Worm (Caenorhabditis elegans) whole organism, L1 larva: ENCODE results near the gene F16B3.2.

Source experiments
- C04F5.9 ChIP-seq: sonication (generic microtip); optimal IDR thresholded peaks from 2 replicates; lab custom pipeline; 2016; ENCODE audit warnings: missing genetic modification characterization, missing compliant biosample characterization
- blmp-1 ChIP-seq: fragments of 150-350 bp; optimal IDR thresholded peaks from 2 replicates; lab custom pipeline; 2014; ENCODE audit warnings: missing biosample characterization, missing genetic modification characterization
- ceh-63 ChIP-seq: fragments of 200-800 bp; sonication (Bioruptor generic); optimal IDR thresholded peaks from 2 replicates; lab custom pipeline; 2018; ENCODE audit warnings: mild to moderate bottlenecking, missing genetic modification characterization, missing compliant biosample characterization
- ceh-8 ChIP-seq: fragments of 200-800 bp; sonication (Bioruptor generic); optimal IDR thresholded peaks from 2 replicates; lab custom pipeline; 2018; ENCODE audit warnings: mild to moderate bottlenecking, missing genetic modification characterization, moderate library complexity, missing compliant biosample characterization
- ceh-88 ChIP-seq: fragments of 200-800 bp; sonication (Bioruptor generic); IDR thresholded peaks from 2 replicates; pipeline ENCODE4 v1.3.6; 2022; ENCODE audit warnings: missing genetic modification characterization, missing compliant biosample characterization
- dsc-1 ChIP-seq: sonication (generic microtip); optimal IDR thresholded peaks from 2 replicates; lab custom pipeline; 2016; ENCODE audit warnings: mild to moderate bottlenecking, missing genetic modification characterization, missing compliant biosample characterization
- efl-1 ChIP-seq, 4 experiments: fragments of 150-350 bp; optimal IDR thresholded peaks in 3 of 4; peaks in 1 of 4; 1 replicate in 1 of 4; 2 replicates in 3 of 4; lab custom pipeline; 2014; ENCODE audit warnings: missing biosample characterization in 2 of 4, missing genetic modification characterization in 2 of 4, missing genetic modification reagents in 2 of 4
- efl-3 ChIP-seq: fragments of 200-800 bp; sonication (Bioruptor generic); optimal IDR thresholded peaks from 2 replicates; lab custom pipeline; 2018; ENCODE audit warnings: mild to moderate bottlenecking, missing genetic modification characterization, missing compliant biosample characterization
- egl-13 ChIP-seq: sonication (generic microtip); optimal IDR thresholded peaks from 2 replicates; lab custom pipeline; 2016; ENCODE audit warnings: missing genotype, missing genetic modification reagents, missing genetic modification characterization, missing compliant biosample characterization
- elt-2 ChIP-seq: sonication (generic microtip); optimal IDR thresholded peaks from 2 replicates; lab custom pipeline; 2016; ENCODE audit warnings: missing genetic modification characterization, mild to moderate bottlenecking, inconsistent platforms, missing compliant biosample characterization, missing genetic modification reagents
- elt-3 ChIP-seq, 6 experiments: fragments of 150-350 bp in 1 of 6; sonication (generic microtip); optimal IDR thresholded peaks; 2 replicates each; lab custom pipeline; 2017 to 2018; ENCODE audit warnings: missing biosample characterization in 6 of 6, missing genetic modification characterization in 6 of 6, inconsistent platforms in 1 of 6
- fkh-4 ChIP-seq: sonication (generic microtip); optimal IDR thresholded peaks from 2 replicates; lab custom pipeline; 2016; ENCODE audit warnings: missing compliant biosample characterization, missing genetic modification characterization, borderline replicate concordance
- fos-1 ChIP-seq: fragments of 150-350 bp; optimal IDR thresholded peaks from 2 replicates; lab custom pipeline; 2014; ENCODE audit warnings: missing biosample characterization, missing genetic modification characterization
- grh-1 ChIP-seq: fragments of 200-800 bp; sonication (Bioruptor generic); IDR thresholded peaks from 2 replicates; pipeline ENCODE4 v1.3.6; 2022; ENCODE audit warnings: missing genetic modification reagents, missing genetic modification characterization, missing compliant biosample characterization
- hlh-17 ChIP-seq: fragments of 200-800 bp; sonication (Bioruptor generic); optimal IDR thresholded peaks from 2 replicates; lab custom pipeline; 2018; ENCODE audit warnings: missing genetic modification characterization, mild to moderate bottlenecking, missing compliant biosample characterization, moderate library complexity, borderline replicate concordance
- hpl-2 ChIP-seq: fragments of 150-350 bp; optimal IDR thresholded peaks from 2 replicates; lab custom pipeline; 2014; ENCODE audit warnings: missing biosample characterization, missing genetic modification reagents, missing genetic modification characterization
- irx-1 ChIP-seq: sonication (generic microtip); optimal IDR thresholded peaks from 2 replicates; lab custom pipeline; 2016; ENCODE audit warnings: missing genetic modification characterization, missing compliant biosample characterization
- isw-1 ChIP-seq: fragments of 200-800 bp; sonication (Bioruptor generic); IDR thresholded peaks from 2 replicates; pipeline ENCODE4 v1.3.6; 2022; ENCODE audit warnings: missing genetic modification characterization, missing compliant biosample characterization
- jun-1 ChIP-seq: fragments of 150-350 bp; optimal IDR thresholded peaks from 2 replicates; lab custom pipeline; 2014; ENCODE audit warnings: missing biosample characterization, missing genetic modification reagents, missing genetic modification characterization
- lin-14 ChIP-seq: fragments of 200-800 bp; sonication (Bioruptor generic); optimal IDR thresholded peaks from 2 replicates; lab custom pipeline; 2018; ENCODE audit warnings: mild to moderate bottlenecking, missing genetic modification characterization, moderate library complexity, missing compliant biosample characterization
- lin-15B ChIP-seq: fragments of 150-350 bp; sonication (generic microtip); optimal IDR thresholded peaks from 3 replicates; lab custom pipeline; 2014; ENCODE audit warnings: missing biosample characterization, missing genetic modification characterization
- lin-35 ChIP-seq, 2 experiments: fragments of 150-350 bp; optimal IDR thresholded peaks; 2 replicates each; lab custom pipeline; 2014; ENCODE audit warnings: missing biosample characterization in 2 of 2, missing genetic modification characterization in 2 of 2, missing genetic modification reagents in 2 of 2
- lsy-2 ChIP-seq, 2 experiments: fragments of 150-350 bp; optimal IDR thresholded peaks; 2 replicates each; lab custom pipeline; 2014; ENCODE audit warnings: missing biosample characterization in 2 of 2, missing genetic modification characterization in 2 of 2
- nhr-12 ChIP-seq: sonication (generic microtip); optimal IDR thresholded peaks from 2 replicates; lab custom pipeline; 2017; ENCODE audit warnings: missing biosample characterization, missing genetic modification characterization
- nhr-19 ChIP-seq: fragments of 200-800 bp; sonication (Bioruptor generic); conservative IDR thresholded peaks from 2 replicates; pipeline ENCODE4 v1.3.6; 2022; ENCODE audit warnings: missing genetic modification characterization, missing compliant biosample characterization
- nhr-20 ChIP-seq: sonication (generic microtip); optimal IDR thresholded peaks from 2 replicates; lab custom pipeline; 2016; ENCODE audit warnings: mild to moderate bottlenecking, missing genetic modification characterization, missing compliant biosample characterization
- nhr-237 ChIP-seq: fragments of 150-350 bp; optimal IDR thresholded peaks from 2 replicates; lab custom pipeline; 2014; ENCODE audit warnings: missing biosample characterization, missing genetic modification characterization
- nhr-76 ChIP-seq: sonication (generic microtip); optimal IDR thresholded peaks from 2 replicates; lab custom pipeline; 2017; ENCODE audit warnings: missing biosample characterization, missing genetic modification characterization
- nhr-77 ChIP-seq: fragments of 150-350 bp; optimal IDR thresholded peaks from 2 replicates; lab custom pipeline; 2014; ENCODE audit warnings: missing biosample characterization, missing genetic modification characterization
- nhr-85 ChIP-seq: sonication (generic microtip); peaks from one replicate; lab custom pipeline; 2016; ENCODE audit warnings: missing genetic modification characterization, inconsistent platforms, missing compliant biosample characterization
- nhr-90 ChIP-seq: sonication (generic microtip); optimal IDR thresholded peaks from 2 replicates; lab custom pipeline; 2016; ENCODE audit warnings: mild to moderate bottlenecking, missing genetic modification characterization, missing compliant biosample characterization; ENCODE audit not compliant: poor library complexity
- skn-1 ChIP-seq: fragments of 150-350 bp; optimal IDR thresholded peaks from 2 replicates; lab custom pipeline; 2014; ENCODE audit warnings: missing biosample characterization, missing genetic modification characterization
- sox-4 ChIP-seq: sonication (generic microtip); optimal IDR thresholded peaks from 2 replicates; lab custom pipeline; 2016; ENCODE audit warnings: missing genetic modification characterization, missing compliant biosample characterization
- sptf-1 ChIP-seq: fragments of 150-350 bp; optimal IDR thresholded peaks from 2 replicates; lab custom pipeline; 2014; ENCODE audit warnings: missing biosample characterization, missing genetic modification characterization
- sup-37 ChIP-seq: fragments of 200-800 bp; sonication (Bioruptor generic); optimal IDR thresholded peaks from 2 replicates; lab custom pipeline; 2018; ENCODE audit warnings: mild to moderate bottlenecking, missing genetic modification characterization, missing compliant biosample characterization
- tbx-2 ChIP-seq: sonication (generic microtip); optimal IDR thresholded peaks from 2 replicates; lab custom pipeline; 2016; ENCODE audit warnings: missing genetic modification characterization, missing compliant biosample characterization
- unc-30 ChIP-seq: sonication (generic microtip); optimal IDR thresholded peaks from 2 replicates; lab custom pipeline; 2017; ENCODE audit warnings: missing biosample characterization, missing genetic modification characterization
- unc-98 ChIP-seq: fragments of 200-800 bp; sonication (Bioruptor generic); IDR thresholded peaks from 2 replicates; pipeline ENCODE4 v1.3.6; 2022; ENCODE audit warnings: missing genetic modification characterization, missing compliant biosample characterization
- xbp-1 ChIP-seq: sonication (generic microtip); optimal IDR thresholded peaks from 2 replicates; lab custom pipeline; 2016; ENCODE audit warnings: missing genetic modification characterization, missing compliant biosample characterization
- zag-1 ChIP-seq: fragments of 150-350 bp; optimal IDR thresholded peaks from 2 replicates; lab custom pipeline; 2014; ENCODE audit warnings: missing biosample characterization, missing genetic modification characterization

Gene F16B3.2

ce11 chrV:1302090-1302489 lies 12.8 kb upstream of the F16B3.2 start:
- TF ChIP-seq ceh-63 (no peak), blmp-1 (tag; lab: Kevin White, UChicago) (no peak), nhr-19 (GFP tag; lab: Robert Waterston, UW) (no peak), lin-14 (GFP tag; lab: Kevin White, UChicago) (no peak), fos-1 (tag; lab: Kevin White, UChicago) (no peak), nhr-77 (tag; lab: Kevin White, UChicago) (no peak), ceh-88 (GFP tag; lab: Robert Waterston, UW) (no peak), nhr-237 (tag; lab: Kevin White, UChicago) (no peak), nhr-85 (tag; lab: Kevin White, UChicago) (no peak), skn-1 (no peak), efl-3 (GFP tag; lab: Kevin White, UChicago) (no peak), nhr-20 (tag; lab: Kevin White, UChicago) (no peak), sup-37 (no peak), elt-3 (tag; optimal IDR thresholded peaks at IDR 0.05; lab: Kevin White, UChicago) (no peak)

- no peak for TF ChIP-seq isw-1 (GFP tag; lab: Robert Waterston, UW)
- no peak for TF ChIP-seq C04F5.9
- no peak for TF ChIP-seq ceh-8
- TF ChIP-seq skn-1 = no peak
- no peak for TF ChIP-seq unc-30 (tag; lab: Kevin White, UChicago)
- no peak for TF ChIP-seq nhr-76 (tag; lab: Kevin White, UChicago)
- no peak for TF ChIP-seq egl-13
- TF ChIP-seq efl-1 (optimal IDR thresholded peaks at IDR 0.05; lab: Kevin White, UChicago) = no peak
- TF ChIP-seq efl-1 (GFP tag; optimal IDR thresholded peaks at IDR 0.05 in 1 of 2; lab: Kevin White, UChicago) = no peak
- no peak for TF ChIP-seq zag-1
- TF ChIP-seq sptf-1 = no peak
- TF ChIP-seq nhr-12 (tag; lab: Kevin White, UChicago) = no peak
- TF ChIP-seq elt-2 (tag; lab: Kevin White, UChicago) = no peak
- TF ChIP-seq xbp-1 (tag; lab: Kevin White, UChicago) = no peak
- no peak for TF ChIP-seq nhr-90
- TF ChIP-seq efl-3 (GFP tag; lab: Kevin White, UChicago) = no peak
- no peak for TF ChIP-seq unc-98 (GFP tag; lab: Robert Waterston, UW)
- no peak for TF ChIP-seq nhr-85 (tag; lab: Kevin White, UChicago)
- TF ChIP-seq, all 84 proteins: peak for 0
Observed at ce11 chrV:1305846-1306245, 9.1 kb upstream of the F16B3.2 start.

- TF ChIP-seq dsc-1 (tag; lab: Kevin White, UChicago) (peak; percentile 96), lin-35 (GFP tag; optimal IDR thresholded peaks at IDR 0.05; lab: Kevin White, UChicago) (no peak), fkh-4 (tag; lab: Kevin White, UChicago) (peak; percentile 81)
Observed at ce11 chrV:1307730-1308129, 7.2 kb upstream of the F16B3.2 start.

- TF ChIP-seq sox-4 (tag; lab: Kevin White, UChicago) (no peak), fos-1 (tag; lab: Kevin White, UChicago) (no peak), ceh-8 (no peak), lin-15B (tag; lab: Kevin White, UChicago) (no peak), sup-37 (no peak), sptf-1 (no peak), blmp-1 (tag; lab: Kevin White, UChicago) (no peak), jun-1 (no peak), hlh-17 (GFP tag; lab: Kevin White, UChicago) (no peak), tbx-2 (no peak), hpl-2 (GFP tag; lab: Kevin White, UChicago) (no peak), lsy-2 (tag; optimal IDR thresholded peaks at IDR 0.05; lab: Kevin White, UChicago) (no peak), irx-1 (tag; lab: Kevin White, UChicago) (no peak), nhr-76 (tag; lab: Kevin White, UChicago) (no peak), grh-1 (GFP tag; lab: Robert Waterston, UW) (no peak), zag-1 (no peak), skn-1 (no peak), dsc-1 (tag; lab: Kevin White, UChicago) (no peak), unc-98 (GFP tag; lab: Robert Waterston, UW) (no peak)
Observed at ce11 chrV:1313274-1313673, 1.6 kb upstream of the F16B3.2 start.
